Worm (Caenorhabditis elegans): ENCODE data around the gene nlp-70.

DNA sequence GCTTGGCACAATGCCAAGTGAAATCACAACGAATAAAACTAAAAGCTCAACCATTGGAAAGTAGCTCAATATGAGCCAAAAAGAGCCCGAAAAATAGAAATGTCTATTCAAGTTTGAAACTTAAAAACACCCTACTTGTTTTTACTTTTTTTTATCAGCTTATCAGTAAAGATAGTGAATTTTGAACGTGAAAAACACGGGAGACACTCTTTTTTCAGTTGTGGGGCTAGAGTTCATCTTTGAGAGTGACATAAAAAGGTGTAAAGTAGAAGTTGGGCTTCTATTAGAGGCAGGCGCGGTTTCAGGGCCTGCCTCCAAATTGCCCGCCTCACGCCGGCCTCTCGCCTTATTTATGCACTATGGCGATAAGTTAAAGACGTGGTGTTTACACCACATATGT is 21.1 kb downstream of the nlp-70 start, which contains the start of gene oac-39:
- no peak for TF ChIP-seq snpc-4 (GFP tag; optimal IDR thresholded peaks at IDR 0.05)
- TF ChIP-seq snpc-4 (tag; optimal IDR thresholded peaks at IDR 0.05) = no peak
- no peak for TF ChIP-seq ceh-79 (tag; optimal IDR thresholded peaks at IDR 0.05)
